Fruit fly (Drosophila melanogaster): Measurements from ENCODE around the gene Srp9.

DNA sequence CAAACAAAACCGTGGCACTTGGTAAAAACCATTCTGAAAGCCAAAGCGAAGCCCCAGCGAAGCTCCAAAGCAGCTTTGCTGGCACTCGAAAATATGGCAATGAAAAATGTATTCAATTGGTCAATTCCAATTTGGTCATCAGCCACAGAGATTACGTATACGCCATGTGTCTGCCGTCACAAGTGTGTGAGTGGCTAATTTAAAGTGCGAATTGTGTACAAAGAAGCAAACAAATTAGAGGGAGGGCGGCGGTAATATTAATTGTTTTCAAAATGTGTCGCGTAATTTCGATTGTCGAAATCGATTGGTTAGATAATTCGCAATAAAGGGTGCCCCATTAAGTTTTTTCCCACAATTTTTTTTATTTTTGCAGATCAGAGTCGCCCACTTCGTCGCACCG, 13.6 kb downstream of the Srp9 start:
- TF ChIP-seq CG34367 (tag; optimal IDR thresholded peaks at IDR 0.05) (no peak), CG14655 (GFP tag; optimal IDR thresholded peaks at IDR 0.05) (no peak), CG10348 (GFP tag; IDR thresholded peaks at IDR 0.05) (no peak), CG4496 (GFP tag; IDR thresholded peaks at IDR 0.05) (no peak)
